Fruit fly (Drosophila melanogaster) whole organism, wandering third instar larva: Measurements from ENCODE around the gene CG15822.
A peak's percentile ranks its signal among the peaks of the same experiment; 100 is the strongest.

ENCODE experiments used
- Dfd ChIP-seq: fragments of >200 bp; optimal IDR thresholded peaks from 2 replicates; lab custom pipeline; 2017; ENCODE audit warnings: missing biosample characterization, missing genetic modification characterization
- fru ChIP-seq: fragments of 200-800 bp; sonication (Bioruptor generic); optimal IDR thresholded peaks from 3 replicates; lab custom pipeline; 2016; ENCODE audit warnings: missing biosample characterization, mild to moderate bottlenecking, missing genetic modification characterization
- h ChIP-seq: fragments of 200-800 bp; sonication (Bioruptor generic); optimal IDR thresholded peaks from 3 replicates; lab custom pipeline; 2016; ENCODE audit warnings: missing biosample characterization, mild to moderate bottlenecking, missing genetic modification characterization
- psq ChIP-seq: fragments of 200-800 bp; sonication (Bioruptor generic); optimal IDR thresholded peaks from 3 replicates; lab custom pipeline; 2017; ENCODE audit warnings: missing biosample characterization, mild to moderate bottlenecking, missing genetic modification characterization, moderate library complexity
- rgr ChIP-seq: fragments of 200-800 bp; sonication (Bioruptor generic); optimal IDR thresholded peaks from 3 replicates; lab custom pipeline; 2016; ENCODE audit warnings: missing biosample characterization, mild to moderate bottlenecking, missing genetic modification characterization
- woc ChIP-seq: sonication (Bioruptor generic); optimal IDR thresholded peaks from 2 replicates; lab custom pipeline; 2016; ENCODE audit warnings: missing biosample characterization, mild to moderate bottlenecking, missing genetic modification characterization

DNA sequence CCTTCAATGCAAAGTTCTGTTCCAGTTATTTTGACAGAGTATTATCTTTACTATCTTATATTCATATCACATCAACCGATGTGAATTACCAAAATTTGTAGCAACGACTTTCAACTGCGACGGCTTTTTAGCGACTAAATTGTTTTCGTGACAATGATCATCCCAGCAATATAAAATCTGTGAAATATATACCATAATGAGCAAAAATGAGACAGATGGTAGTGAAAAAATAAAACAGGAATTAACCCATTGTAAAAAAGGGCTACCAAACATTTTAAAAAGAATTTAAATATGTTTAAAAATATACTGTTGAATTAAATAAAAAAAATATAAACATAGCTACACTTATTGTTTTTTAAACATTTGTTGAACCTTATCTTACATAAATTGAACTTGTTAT lies 10.6 kb upstream of the CG15822 start, which contains the start of gene CG15820:
- no peak for TF ChIP-seq fru (GFP tag; lab: Kevin White, UChicago)
- peak; percentile 12 for TF ChIP-seq psq
- TF ChIP-seq rgr = peak; percentile 48
- TF ChIP-seq h = no peak
- TF ChIP-seq Dfd (GFP tag; lab: Kevin White, UChicago) = no peak
- TF ChIP-seq woc = no peak
